Worm (Caenorhabditis elegans) whole organism, L4 larva: ENCODE measurements around the gene C01G6.4.
A peak's percentile ranks its signal among the peaks of the same experiment; 100 is the strongest.

Experiments used
- F49E8.2 ChIP-seq: sonication (generic microtip); optimal IDR thresholded peaks from 2 replicates; lab custom pipeline; 2016; ENCODE audit warnings: missing compliant biosample characterization, mild to moderate bottlenecking, missing genetic modification characterization, borderline replicate concordance
- Y105C5A.15 ChIP-seq: fragments of 200-800 bp; sonication (Bioruptor generic); IDR thresholded peaks from 2 replicates; pipeline ENCODE4 v1.3.6; 2022; ENCODE audit warnings: missing genetic modification characterization, missing compliant biosample characterization
- Y75B8A.6 ChIP-seq: fragments of 200-800 bp; sonication (Bioruptor generic); IDR thresholded peaks from 2 replicates; pipeline ENCODE4 v1.3.6; 2022; ENCODE audit warnings: missing genetic modification reagents, missing genetic modification characterization, missing compliant biosample characterization
- aha-1 ChIP-seq: fragments of 150-350 bp; peaks from one replicate; lab custom pipeline; 2014; ENCODE audit warnings: missing biosample characterization, missing genetic modification characterization
- daf-16 ChIP-seq, 3 experiments: sonication (generic microtip); optimal IDR thresholded peaks; 2 replicates each; lab custom pipeline; 2016 to 2017; ENCODE audit warnings: missing genetic modification characterization in 3 of 3, missing genetic modification reagents in 3 of 3, mild to moderate bottlenecking in 2 of 3, missing compliant biosample characterization in 2 of 3, missing biosample characterization in 1 of 3, moderate library complexity in 1 of 3
- daf-19 ChIP-seq: fragments of 200-800 bp; sonication (Bioruptor generic); conservative IDR thresholded peaks from 2 replicates; pipeline ENCODE4 v1.3.6; 2022; ENCODE audit warnings: missing genetic modification characterization, missing compliant biosample characterization
- egl-43 ChIP-seq: fragments of 200-800 bp; sonication (Bioruptor generic); IDR thresholded peaks from 2 replicates; pipeline ENCODE4 v1.3.6; 2022; ENCODE audit warnings: missing genetic modification reagents, missing genetic modification characterization, missing compliant biosample characterization
- hif-1 ChIP-seq, 2 experiments: sonication (generic microtip); optimal IDR thresholded peaks; 2 replicates each; lab custom pipeline; 2016 to 2017; ENCODE audit warnings: missing compliant biosample characterization in 2 of 2, missing genetic modification characterization in 2 of 2, missing genetic modification reagents in 2 of 2, missing genotype in 2 of 2, mild to moderate bottlenecking in 1 of 2
- hlh-11 ChIP-seq: fragments of 200-800 bp; sonication (Bioruptor generic); optimal IDR thresholded peaks from 2 replicates; lab custom pipeline; 2018; ENCODE audit warnings: mild to moderate bottlenecking, missing genetic modification characterization, missing compliant biosample characterization
- hlh-30 ChIP-seq: sonication (generic microtip); optimal IDR thresholded peaks from 2 replicates; lab custom pipeline; 2017; ENCODE audit warnings: antibody characterized with exemption, mild to moderate bottlenecking, missing genetic modification characterization, missing compliant biosample characterization; ENCODE audit not compliant: insufficient read depth
- hmg-1.1 ChIP-seq: fragments of 200-800 bp; sonication (Bioruptor generic); IDR thresholded peaks from 2 replicates; pipeline ENCODE4 v1.3.6; 2022; ENCODE audit warnings: missing genetic modification reagents, missing genetic modification characterization, missing compliant biosample characterization
- lin-13 ChIP-seq: fragments of 150-350 bp; optimal IDR thresholded peaks from 2 replicates; lab custom pipeline; 2014; ENCODE audit warnings: missing biosample characterization, missing genetic modification reagents, missing genetic modification characterization
- lin-15B ChIP-seq: fragments of 150-350 bp; sonication (generic microtip); optimal IDR thresholded peaks from 3 replicates; lab custom pipeline; 2014; ENCODE audit warnings: missing biosample characterization, missing genetic modification characterization
- lsy-2 ChIP-seq, 2 experiments: fragments of 150-350 bp in 1 of 2; sonication (generic microtip) in 1 of 2; optimal IDR thresholded peaks; 2 replicates each; lab custom pipeline; 2014 to 2017; ENCODE audit warnings: missing biosample characterization in 2 of 2, missing genetic modification characterization in 2 of 2
- mdl-1 ChIP-seq, 2 experiments: fragments of 150-350 bp in 1 of 2; sonication (generic microtip) in 1 of 2; optimal IDR thresholded peaks; 2 replicates each; lab custom pipeline; 2014 to 2017; ENCODE audit warnings: missing biosample characterization in 2 of 2, missing genetic modification characterization in 2 of 2
- mep-1 ChIP-seq: fragments of 150-350 bp; sonication (generic microtip); optimal IDR thresholded peaks from 3 replicates; lab custom pipeline; 2014; ENCODE audit warnings: missing biosample characterization, missing genetic modification characterization
- mxl-2 ChIP-seq: fragments of 200-800 bp; sonication (Bioruptor generic); conservative IDR thresholded peaks from 2 replicates; pipeline ENCODE4 v1.3.6; 2022; ENCODE audit warnings: missing genetic modification reagents, missing genetic modification characterization, missing compliant biosample characterization
- nhr-11 ChIP-seq: fragments of 150-350 bp; optimal IDR thresholded peaks from 2 replicates; lab custom pipeline; 2014; ENCODE audit warnings: missing biosample characterization, missing genetic modification characterization
- nhr-111 ChIP-seq: fragments of 200-800 bp; sonication (Bioruptor generic); optimal IDR thresholded peaks from 2 replicates; lab custom pipeline; 2018; ENCODE audit warnings: mild to moderate bottlenecking, missing genetic modification characterization, missing compliant biosample characterization
- nhr-237 ChIP-seq: sonication (generic microtip); optimal IDR thresholded peaks from 2 replicates; lab custom pipeline; 2017; ENCODE audit warnings: missing biosample characterization, missing genetic modification characterization
- nhr-76 ChIP-seq: fragments of 150-350 bp; optimal IDR thresholded peaks from 2 replicates; lab custom pipeline; 2014; ENCODE audit warnings: missing biosample characterization, missing genetic modification characterization
- pha-4 ChIP-seq, 2 experiments: fragments of 150-350 bp in 1 of 2; fragments of 200-800 bp in 1 of 2; sonication (Bioruptor generic) in 1 of 2; IDR thresholded peaks in 1 of 2; optimal IDR thresholded peaks in 1 of 2; 2 replicates each; pipeline versions ENCODE4 v1.3.6 to Lab custom; 2014 to 2022; ENCODE audit warnings: missing genetic modification characterization in 2 of 2, missing genetic modification reagents in 2 of 2, missing biosample characterization in 1 of 2, missing compliant biosample characterization in 1 of 2
- pqm-1 ChIP-seq: sonication (generic microtip); optimal IDR thresholded peaks from 2 replicates; lab custom pipeline; 2017; ENCODE audit warnings: missing biosample characterization, missing genetic modification characterization
- rbr-2 ChIP-seq: sonication (generic microtip); optimal IDR thresholded peaks from 2 replicates; lab custom pipeline; 2016; ENCODE audit warnings: missing genotype, missing genetic modification characterization, missing compliant biosample characterization
- saeg-2 ChIP-seq: fragments of 200-800 bp; sonication (Bioruptor generic); IDR thresholded peaks from 2 replicates; pipeline ENCODE4 v1.3.6; 2022; ENCODE audit warnings: missing genetic modification reagents, missing genetic modification characterization, missing compliant biosample characterization
- snpc-1.2 ChIP-seq: fragments of 200-800 bp; sonication (Bioruptor generic); IDR thresholded peaks from 2 replicates; pipeline ENCODE4 v1.3.6; 2022; ENCODE audit warnings: missing genetic modification reagents, missing genetic modification characterization, missing compliant biosample characterization
- snpc-4 ChIP-seq: fragments of 150-350 bp; optimal IDR thresholded peaks from 2 replicates; lab custom pipeline; 2014; ENCODE audit warnings: missing biosample characterization, missing genetic modification characterization
- tra-1 ChIP-seq: fragments of 200-800 bp; sonication (Bioruptor generic); IDR thresholded peaks from 2 replicates; pipeline ENCODE4 v1.3.6; 2022; ENCODE audit warnings: missing genetic modification reagents, missing genetic modification characterization, missing compliant biosample characterization
- unc-62 ChIP-seq, 3 experiments: fragments of 150-350 bp in 1 of 3; sonication (generic microtip); optimal IDR thresholded peaks in 2 of 3; peaks in 1 of 3; 1 replicate in 1 of 3; 2 replicates in 2 of 3; lab custom pipeline; 2014 to 2017; ENCODE audit warnings: missing biosample characterization in 3 of 3, missing genetic modification characterization in 3 of 3, missing genetic modification reagents in 3 of 3, missing genotype in 1 of 3
- zfp-2 ChIP-seq: sonication (generic microtip); optimal IDR thresholded peaks from 2 replicates; lab custom pipeline; 2016; ENCODE audit warnings: mild to moderate bottlenecking, missing genetic modification characterization, missing compliant biosample characterization
- zfp-3 ChIP-seq: fragments of 200-800 bp; sonication (Bioruptor generic); conservative IDR thresholded peaks from 2 replicates; pipeline ENCODE4 v1.3.6; 2022; ENCODE audit warnings: missing genetic modification reagents, missing genetic modification characterization, missing compliant biosample characterization
- zip-11 ChIP-seq: fragments of 200-800 bp; sonication (Bioruptor generic); IDR thresholded peaks from 2 replicates; pipeline ENCODE4 v1.3.6; 2022; ENCODE audit warnings: missing genetic modification characterization, missing compliant biosample characterization

C01G6.4 gene

ce11 chrII:9265705-9266104, 7.1 kb downstream of the C01G6.4 start:
- TF ChIP-seq nhr-237 (tag; lab: Kevin White, UChicago) (no peak), pqm-1 (tag; lab: Kevin White, UChicago) (no peak), Y105C5A.15 (GFP tag; lab: Robert Waterston, UW) (no peak), lin-15B (tag; lab: Kevin White, UChicago) (no peak), aha-1 (peak; percentile 64)

ce11 chrII:9264689-9265278, 8.1 kb downstream of the C01G6.4 start:
- TF ChIP-seq unc-62 (GFP tag; optimal IDR thresholded peaks at IDR 0.05 in 1 of 2; lab: Kevin White, UChicago) (peak in 1 of 2 experiments; percentile 59), unc-62 (tag; optimal IDR thresholded peaks at IDR 0.05; lab: Kevin White, UChicago) (no peak), zfp-3 (GFP tag; lab: Robert Waterston, UW) (no peak), pha-4 (GFP tag; IDR thresholded peaks at IDR 0.05; lab: Robert Waterston, UW) (no peak), pha-4 (tag; optimal IDR thresholded peaks at IDR 0.05; lab: Kevin White, UChicago) (no peak), mxl-2 (GFP tag; lab: Robert Waterston, UW) (no peak), nhr-76 (tag; lab: Kevin White, UChicago) (no peak), daf-19 (no peak), daf-16 (GFP tag; optimal IDR thresholded peaks at IDR 0.05; lab: Kevin White, UChicago) (peak in 1 of 2 experiments; percentile 57), daf-16 (tag; optimal IDR thresholded peaks at IDR 0.05; lab: Kevin White, UChicago) (no peak), mdl-1 (tag; optimal IDR thresholded peaks at IDR 0.05; lab: Kevin White, UChicago) (peak in 1 of 2 experiments; percentile 15), zfp-2 (tag; lab: Kevin White, UChicago) (no peak), lsy-2 (tag; optimal IDR thresholded peaks at IDR 0.05; lab: Kevin White, UChicago) (peak in 1 of 2 experiments; percentile 41), tra-1 (GFP tag; lab: Robert Waterston, UW) (no peak), egl-43 (GFP tag; lab: Robert Waterston, UW) (peak; percentile 52; the same call in 1 of the 2 replicates), F49E8.2 (tag; lab: Kevin White, UChicago) (no peak), nhr-11 (tag; lab: Kevin White, UChicago) (peak; percentile 46), hif-1 (tag; optimal IDR thresholded peaks at IDR 0.05; lab: Kevin White, UChicago) (no peak), hlh-11 (peak; percentile 2), hlh-30 (tag; lab: Kevin White, UChicago) (peak; percentile 1), aha-1 (peak; percentile 96), rbr-2 (tag; lab: Kevin White, UChicago) (peak; percentile 13), hmg-1.1 (GFP tag; lab: Robert Waterston, UW) (peak; percentile 25; the same call in 1 of the 2 replicates), Y75B8A.6 (GFP tag; lab: Robert Waterston, UW) (no peak), zip-11 (GFP tag; lab: Robert Waterston, UW) (no peak)

DNA sequence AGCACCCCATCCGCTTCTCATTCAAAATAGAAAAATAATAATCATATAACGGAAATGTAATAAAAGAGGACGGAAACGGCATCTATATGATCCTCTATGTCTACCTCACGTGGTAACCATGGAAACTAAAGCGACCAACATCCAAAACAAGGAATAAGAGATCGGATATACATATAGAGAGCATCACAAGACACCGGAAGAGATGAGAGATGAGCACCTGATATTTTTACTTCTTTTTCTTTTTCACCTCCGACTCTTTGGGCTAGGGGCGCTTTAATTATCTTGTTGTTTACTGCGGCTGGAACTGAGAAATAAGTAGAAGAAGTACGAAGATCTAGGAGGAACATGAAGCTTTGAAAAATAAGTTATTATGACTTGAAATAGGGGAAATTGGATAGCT, 9.1 kb downstream of the C01G6.4 start:
- TF ChIP-seq nhr-11 (tag; lab: Kevin White, UChicago): peak; percentile 46
- TF ChIP-seq unc-62 (GFP tag; optimal IDR thresholded peaks at IDR 0.05 in 1 of 2; lab: Kevin White, UChicago): peak in 1 of 2 experiments; percentile 36
- TF ChIP-seq unc-62 (tag; optimal IDR thresholded peaks at IDR 0.05; lab: Kevin White, UChicago): no peak
- no peak for TF ChIP-seq nhr-111 (GFP tag; lab: Kevin White, UChicago)
- no peak for TF ChIP-seq Y75B8A.6 (GFP tag; lab: Robert Waterston, UW)
- TF ChIP-seq lin-13: no peak
- TF ChIP-seq saeg-2 (GFP tag; lab: Robert Waterston, UW): no peak
- TF ChIP-seq zfp-3 (GFP tag; lab: Robert Waterston, UW): no peak
- TF ChIP-seq mep-1: no peak
- no peak for TF ChIP-seq mdl-1 (tag; optimal IDR thresholded peaks at IDR 0.05; lab: Kevin White, UChicago)
- TF ChIP-seq snpc-4 (tag; lab: Kevin White, UChicago): no peak
- TF ChIP-seq rbr-2 (tag; lab: Kevin White, UChicago): no peak
- TF ChIP-seq snpc-1.2: no peak
